Fruit fly (Drosophila melanogaster) whole organism, embryonic: Measurements from ENCODE around the gene ato.

Source experiments
- Atf6 ChIP-seq: fragments of 200-800 bp; sonication (Bioruptor generic); IDR thresholded peaks from 2 replicates; pipeline ENCODE4 v1.3.6; 2022; ENCODE audit warnings: missing biosample characterization, missing genetic modification characterization
- B-H2 ChIP-seq: fragments of 200-800 bp; sonication (Bioruptor generic); optimal IDR thresholded peaks from 2 replicates; lab custom pipeline; 2018; ENCODE audit warnings: missing biosample characterization, mild to moderate bottlenecking, missing genetic modification characterization
- CG10209 ChIP-seq: fragments of 200-800 bp; sonication (Bioruptor generic); optimal IDR thresholded peaks from 3 replicates; lab custom pipeline; 2017; ENCODE audit warnings: missing biosample characterization, mild to moderate bottlenecking, missing genetic modification characterization, missing genetic modification reagents
- CG10431 ChIP-seq: fragments of 200-800 bp; sonication (Bioruptor generic); optimal IDR thresholded peaks from 3 replicates; lab custom pipeline; 2018; ENCODE audit warnings: missing biosample characterization, mild to moderate bottlenecking, missing genetic modification characterization
- CG11085 ChIP-seq: fragments of 200-800 bp; sonication (Bioruptor generic); IDR thresholded peaks from 2 replicates; pipeline ENCODE4 v1.3.6; 2022; ENCODE audit warnings: missing biosample characterization, missing genetic modification characterization
- CG12104 ChIP-seq: fragments of 200-800 bp; sonication (Bioruptor generic); optimal IDR thresholded peaks from 3 replicates; lab custom pipeline; 2016; ENCODE audit warnings: missing biosample characterization, missing genetic modification characterization
- CG14014 ChIP-seq: fragments of 200-800 bp; sonication (Bioruptor generic); IDR thresholded peaks from 2 replicates; pipeline ENCODE4 v1.3.6; 2022; ENCODE audit warnings: missing biosample characterization, missing genetic modification characterization
- CG14050 ChIP-seq: fragments of 200-800 bp; sonication (Bioruptor generic); IDR thresholded peaks from 3 replicates; pipeline ENCODE4 v1.3.6; 2022; ENCODE audit warnings: missing biosample characterization, missing genetic modification characterization
- CG16779 ChIP-seq: fragments of 200-800 bp; sonication (Bioruptor generic); IDR thresholded peaks from 2 replicates; pipeline ENCODE4 v1.3.6; 2022; ENCODE audit warnings: missing biosample characterization, missing genetic modification characterization
- CG1792 ChIP-seq: fragments of 200-800 bp; sonication (Bioruptor generic); optimal IDR thresholded peaks from 2 replicates; lab custom pipeline; 2016; ENCODE audit warnings: missing biosample characterization, missing genetic modification characterization
- CG2120 ChIP-seq: fragments of 200-800 bp; sonication (Bioruptor generic); optimal IDR thresholded peaks from 3 replicates; lab custom pipeline; 2016; ENCODE audit warnings: missing biosample characterization, missing genetic modification characterization
- CG2875 ChIP-seq: fragments of 200-800 bp; sonication (Bioruptor generic); optimal IDR thresholded peaks from 2 replicates; lab custom pipeline; 2017; ENCODE audit warnings: missing biosample characterization, mild to moderate bottlenecking, missing genetic modification characterization, missing genetic modification reagents
- CG2889 ChIP-seq: fragments of 200-800 bp; sonication (Bioruptor generic); IDR thresholded peaks from 3 replicates; pipeline ENCODE4 v1.3.6; 2022; ENCODE audit warnings: missing biosample characterization, missing genetic modification characterization
- CG30431 ChIP-seq: fragments of 200-800 bp; sonication (Bioruptor generic); optimal IDR thresholded peaks from 2 replicates; lab custom pipeline; 2017; ENCODE audit warnings: missing biosample characterization, missing genetic modification characterization
- CG3995 ChIP-seq: fragments of 200-800 bp; sonication (Bioruptor generic); optimal IDR thresholded peaks from 3 replicates; lab custom pipeline; 2016; ENCODE audit warnings: missing biosample characterization, missing genetic modification characterization
- CG5180 ChIP-seq: fragments of 200-800 bp; sonication (Bioruptor generic); optimal IDR thresholded peaks from 3 replicates; lab custom pipeline; 2017; ENCODE audit warnings: missing biosample characterization, missing genetic modification characterization, mild to moderate bottlenecking, moderate library complexity, missing genetic modification reagents
- CG6791 ChIP-seq: fragments of 200-800 bp; sonication (Bioruptor generic); IDR thresholded peaks from 3 replicates; pipeline ENCODE4 v1.3.6; 2022; ENCODE audit warnings: missing biosample characterization, missing genetic modification characterization; ENCODE audit not compliant: partially characterized antibody
- CG9609 ChIP-seq: fragments of 200-800 bp; sonication (Bioruptor generic); optimal IDR thresholded peaks from 3 replicates; lab custom pipeline; 2016; ENCODE audit warnings: missing biosample characterization, missing genetic modification characterization
- CG9932 ChIP-seq: fragments of 200-800 bp; sonication (Bioruptor generic); IDR thresholded peaks from 2 replicates; pipeline ENCODE4 v1.3.6; 2022; ENCODE audit warnings: missing biosample characterization, missing genetic modification characterization
- Deaf1 ChIP-seq: fragments of 200-800 bp; optimal IDR thresholded peaks from 3 replicates; lab custom pipeline; 2019; ENCODE audit warnings: missing biosample characterization, mild to moderate bottlenecking, missing genetic modification characterization, moderate library complexity
- Dfd ChIP-seq, 2 experiments: fragments of >200 bp; optimal IDR thresholded peaks; 2 replicates each; lab custom pipeline; 2017; ENCODE audit warnings: missing biosample characterization in 2 of 2, missing genetic modification characterization in 2 of 2
- Dll ChIP-seq: fragments of 200-800 bp; sonication (Bioruptor generic); IDR thresholded peaks from 4 replicates; pipeline ENCODE4 v1.3.6; 2022; ENCODE audit warnings: missing biosample characterization, missing genetic modification characterization; ENCODE audit not compliant: partially characterized antibody
- Doc3 ChIP-seq: fragments of 200-800 bp; sonication (Bioruptor generic); IDR thresholded peaks from 3 replicates; pipeline ENCODE4 v1.3.6; 2022; ENCODE audit warnings: missing biosample characterization, missing genetic modification characterization; ENCODE audit not compliant: partially characterized antibody
- HmgZ ChIP-seq: fragments of 200-800 bp; sonication (Bioruptor generic); optimal IDR thresholded peaks from 2 replicates; lab custom pipeline; 2018; ENCODE audit warnings: missing biosample characterization, mild to moderate bottlenecking, missing genetic modification characterization
- Hr3 ChIP-seq: fragments of 200-800 bp; sonication (Bioruptor generic); optimal IDR thresholded peaks from 3 replicates; lab custom pipeline; 2016; ENCODE audit warnings: missing biosample characterization, missing genetic modification characterization
- Hsf ChIP-seq: fragments of 200-800 bp; sonication (Bioruptor generic); optimal IDR thresholded peaks from 3 replicates; lab custom pipeline; 2016; ENCODE audit warnings: missing biosample characterization, missing genetic modification characterization
- Nf-YA ChIP-seq: fragments of 200-800 bp; sonication (Bioruptor generic); IDR thresholded peaks from 2 replicates; pipeline ENCODE4 v1.3.6; 2022; ENCODE audit warnings: missing biosample characterization, missing genetic modification characterization
- Opbp ChIP-seq: fragments of 200-800 bp; sonication (Bioruptor generic); IDR thresholded peaks from 3 replicates; pipeline ENCODE4 v1.3.6; 2022; ENCODE audit warnings: missing biosample characterization, missing genetic modification characterization; ENCODE audit not compliant: partially characterized antibody
- Side ChIP-seq: fragments of 200-800 bp; sonication (Bioruptor generic); optimal IDR thresholded peaks from 2 replicates; lab custom pipeline; 2016; ENCODE audit warnings: missing biosample characterization, missing genetic modification characterization
- al ChIP-seq: fragments of 200-800 bp; sonication (Bioruptor generic); IDR thresholded peaks from 2 replicates; pipeline ENCODE4 v1.3.6; 2022; ENCODE audit warnings: missing biosample characterization, missing genetic modification characterization
- ara ChIP-seq: fragments of 200-800 bp; sonication (Bioruptor generic); IDR thresholded peaks from 2 replicates; pipeline ENCODE4 v1.3.6; 2022; ENCODE audit warnings: missing biosample characterization, missing genetic modification characterization
- ase ChIP-seq: fragments of 200-800 bp; sonication (Bioruptor generic); IDR thresholded peaks from 3 replicates; pipeline ENCODE4 v1.3.6; 2022; ENCODE audit warnings: missing biosample characterization, missing genetic modification characterization
- bowl ChIP-seq: fragments of 200-800 bp; sonication (Bioruptor generic); IDR thresholded peaks from 2 replicates; pipeline ENCODE4 v1.3.6; 2022; ENCODE audit warnings: missing biosample characterization, missing genetic modification characterization
- chn ChIP-seq: fragments of 200-800 bp; sonication (Bioruptor generic); optimal IDR thresholded peaks from 2 replicates; lab custom pipeline; 2016; ENCODE audit warnings: missing biosample characterization, missing genetic modification characterization
- crc ChIP-seq: fragments of 200-800 bp; sonication (Bioruptor generic); optimal IDR thresholded peaks from 2 replicates; lab custom pipeline; 2016; ENCODE audit warnings: missing biosample characterization, missing genetic modification characterization
- dati ChIP-seq: fragments of 200-800 bp; sonication (Bioruptor generic); IDR thresholded peaks from 2 replicates; pipeline ENCODE4 v1.3.6; 2022; ENCODE audit warnings: missing biosample characterization, missing genetic modification characterization
- exex ChIP-seq: fragments of 200-800 bp; sonication (Bioruptor generic); optimal IDR thresholded peaks from 4 replicates; lab custom pipeline; 2018; ENCODE audit warnings: missing biosample characterization, mild to moderate bottlenecking, missing genetic modification characterization, moderate library complexity
- gem ChIP-seq: fragments of 200-800 bp; sonication (Bioruptor generic); optimal IDR thresholded peaks from 2 replicates; lab custom pipeline; 2019; ENCODE audit warnings: missing biosample characterization, mild to moderate bottlenecking, missing genetic modification characterization, moderate library complexity
- grau ChIP-seq: fragments of 200-800 bp; optimal IDR thresholded peaks from 3 replicates; lab custom pipeline; 2019; ENCODE audit warnings: missing biosample characterization, mild to moderate bottlenecking, missing genetic modification characterization, moderate library complexity
- hkb ChIP-seq, 2 experiments: fragments of 200-800 bp in 1 of 2; fragments of >200 bp in 1 of 2; sonication (Bioruptor generic) in 1 of 2; IDR thresholded peaks in 1 of 2; optimal IDR thresholded peaks in 1 of 2; 2 replicates each; pipeline versions ENCODE4 v1.3.6 to Lab custom; 2017 to 2022; ENCODE audit warnings: missing biosample characterization in 1 of 2, missing genetic modification characterization in 1 of 2
- jing ChIP-seq: fragments of 200-800 bp; sonication (Bioruptor generic); optimal IDR thresholded peaks from 2 replicates; lab custom pipeline; 2018; ENCODE audit warnings: missing biosample characterization, mild to moderate bottlenecking, missing genetic modification characterization
- mirr ChIP-seq: fragments of 200-800 bp; sonication (Bioruptor generic); optimal IDR thresholded peaks from 3 replicates; lab custom pipeline; 2018; ENCODE audit warnings: missing biosample characterization, mild to moderate bottlenecking, missing genetic modification characterization
- nerfin-1 ChIP-seq: fragments of 200-800 bp; sonication (Bioruptor generic); optimal IDR thresholded peaks from 3 replicates; lab custom pipeline; 2019; ENCODE audit warnings: missing biosample characterization, mild to moderate bottlenecking, missing genetic modification characterization, moderate library complexity
- pum ChIP-seq: fragments of 200-800 bp; sonication (Bioruptor generic); optimal IDR thresholded peaks from 2 replicates; lab custom pipeline; 2016; ENCODE audit warnings: missing biosample characterization, missing genetic modification characterization
- repo ChIP-seq: fragments of 200-800 bp; sonication (Bioruptor generic); optimal IDR thresholded peaks from 2 replicates; lab custom pipeline; 2016; ENCODE audit warnings: missing biosample characterization, missing genetic modification characterization
- sqz ChIP-seq: fragments of 200-800 bp; sonication (Bioruptor generic); optimal IDR thresholded peaks from 3 replicates; lab custom pipeline; 2018; ENCODE audit warnings: missing biosample characterization, mild to moderate bottlenecking, missing genetic modification characterization
- tio ChIP-seq: fragments of 200-800 bp; sonication (Bioruptor generic); optimal IDR thresholded peaks from 2 replicates; lab custom pipeline; 2017; ENCODE audit warnings: missing biosample characterization, missing genetic modification characterization, inconsistent platforms
- tll ChIP-seq, 2 experiments: fragments of 200-800 bp in 1 of 2; fragments of >200 bp in 1 of 2; sonication (Bioruptor generic) in 1 of 2; optimal IDR thresholded peaks; 2 replicates each; lab custom pipeline; 2017 to 2019; ENCODE audit warnings: missing biosample characterization in 2 of 2, missing genetic modification characterization in 2 of 2, mild to moderate bottlenecking in 1 of 2, moderate library complexity in 1 of 2
- trem ChIP-seq: fragments of 200-800 bp; optimal IDR thresholded peaks from 3 replicates; lab custom pipeline; 2019; ENCODE audit warnings: missing biosample characterization, mild to moderate bottlenecking, missing genetic modification characterization, moderate library complexity
- zen ChIP-seq: fragments of 200-800 bp; sonication (Bioruptor generic); optimal IDR thresholded peaks from 3 replicates; lab custom pipeline; 2018; ENCODE audit warnings: missing biosample characterization, mild to moderate bottlenecking, missing genetic modification characterization, moderate library complexity
- zfh2 ChIP-seq: fragments of 200-800 bp; sonication (Bioruptor generic); optimal IDR thresholded peaks from 2 replicates; lab custom pipeline; 2016; ENCODE audit warnings: missing biosample characterization, missing genetic modification characterization

ato gene

DNA sequence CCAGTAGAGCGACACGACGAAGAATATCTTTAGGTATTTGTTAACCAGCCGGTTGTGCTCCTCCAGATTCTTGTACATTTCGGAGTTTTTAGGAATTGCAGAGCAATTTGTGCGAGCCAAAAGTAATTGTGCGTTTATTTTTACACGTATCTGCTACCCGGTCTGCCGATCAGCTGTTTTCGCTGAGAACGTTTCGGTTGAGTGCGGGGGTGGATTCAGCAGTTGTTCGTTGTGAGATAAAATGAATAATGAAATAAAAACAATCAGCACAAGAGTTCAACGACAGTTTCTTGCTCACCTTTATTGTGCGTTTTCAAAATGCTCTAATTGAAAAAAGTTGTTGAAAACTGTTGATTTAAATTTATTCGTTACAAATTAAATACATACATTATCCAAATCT, 26.0 kb downstream of the ato start, which contains the start of gene nac (continued):
- TF ChIP-seq al (GFP tag; lab: Robert Waterston, UW) (no peak), CG1792 (no peak), dati (GFP tag; lab: Robert Waterston, UW) (no peak), sqz (no peak), CG30431 (no peak), zfh2 (GFP tag; lab: Kevin White, UChicago) (no peak), Side (GFP tag; lab: Kevin White, UChicago) (no peak), CG10431 (GFP tag; lab: Kevin White, UChicago) (no peak), CG9932 (GFP tag; lab: Robert Waterston, UW) (peak; percentile 49), ara (GFP tag; lab: Robert Waterston, UW) (no peak), trem (tag; lab: Kevin White, UChicago) (no peak), tll (GFP tag; optimal IDR thresholded peaks at IDR 0.05; lab: Kevin White, UChicago) (no peak), hkb (optimal IDR thresholded peaks at IDR 0.05; lab: Kevin White, UChicago) (peak; percentile 97), hkb (GFP tag; IDR thresholded peaks at IDR 0.05; lab: Robert Waterston, UW) (no peak), chn (GFP tag; lab: Kevin White, UChicago) (no peak), crc (GFP tag; lab: Kevin White, UChicago) (no peak), CG2875 (GFP tag; lab: Kevin White, UChicago) (no peak), zen (tag; lab: Kevin White, UChicago) (peak; percentile 33), gem (tag; lab: Kevin White, UChicago) (no peak), mirr (GFP tag; lab: Kevin White, UChicago) (no peak), Dll (GFP tag; lab: Robert Waterston, UW) (0 out of 4 replicates have a peak, but pooled peaks have one; percentile 42), Hr3 (GFP tag; lab: Kevin White, UChicago) (no peak), Hsf (no peak), CG14014 (GFP tag; lab: Robert Waterston, UW) (peak; percentile 34; the same call in 1 of the 2 replicates), pum (GFP tag; lab: Kevin White, UChicago) (no peak), Deaf1 (tag; lab: Kevin White, UChicago) (no peak), tio (no peak), Dfd (GFP tag; optimal IDR thresholded peaks at IDR 0.05; lab: Kevin White, UChicago) (no peak), CG6791 (GFP tag; lab: Robert Waterston, UW) (no peak), CG2120 (GFP tag; lab: Kevin White, UChicago) (peak; percentile 34), CG11085 (no peak), Opbp (GFP tag; lab: Robert Waterston, UW) (no peak), repo (no peak), Atf6 (GFP tag; lab: Robert Waterston, UW) (0 out of 2 replicates have a peak, but pooled peaks have one; percentile 46), CG10209 (no peak), Nf-YA (GFP tag; lab: Robert Waterston, UW) (no peak), CG14050 (GFP tag; lab: Robert Waterston, UW) (no peak), Doc3 (GFP tag; lab: Robert Waterston, UW) (no peak), CG16779 (GFP tag; lab: Robert Waterston, UW) (no peak), CG3995 (GFP tag; lab: Kevin White, UChicago) (no peak), CG2889 (GFP tag; lab: Robert Waterston, UW) (no peak), CG12104 (GFP tag; lab: Kevin White, UChicago) (no peak), B-H2 (no peak), CG9609 (no peak), ase (GFP tag; lab: Robert Waterston, UW) (no peak), bowl (GFP tag; lab: Robert Waterston, UW) (no peak), jing (GFP tag; lab: Kevin White, UChicago) (no peak), exex (tag; lab: Kevin White, UChicago) (no peak), grau (tag; lab: Kevin White, UChicago) (peak; percentile 31), HmgZ (tag; lab: Kevin White, UChicago) (peak; percentile 41), nerfin-1 (no peak), CG5180 (GFP tag; lab: Kevin White, UChicago) (no peak)
